Worm (Caenorhabditis elegans) whole organism, mixed stage, embryonic: Measurements from ENCODE around the gene pfd-1.

Experiments used
- M03D4.4 ChIP-seq: sonication (generic microtip); optimal IDR thresholded peaks from 2 replicates; lab custom pipeline; 2017; ENCODE audit warnings: mild to moderate bottlenecking, missing genetic modification characterization, missing compliant biosample characterization
- bed-3 ChIP-seq: fragments of 200-800 bp; sonication (Bioruptor generic); optimal IDR thresholded peaks from 3 replicates; lab custom pipeline; 2018; ENCODE audit warnings: mild to moderate bottlenecking, missing genetic modification characterization, moderate library complexity, missing compliant biosample characterization
- blmp-1 ChIP-seq: fragments of 150-350 bp; optimal IDR thresholded peaks from 2 replicates; lab custom pipeline; 2014; ENCODE audit warnings: missing biosample characterization, missing genetic modification characterization
- ceh-39 ChIP-seq: fragments of 150-350 bp; optimal IDR thresholded peaks from 2 replicates; lab custom pipeline; 2014; ENCODE audit warnings: missing biosample characterization, missing genetic modification characterization
- ceh-43 ChIP-seq: fragments of 200-800 bp; sonication (Bioruptor generic); optimal IDR thresholded peaks from 2 replicates; lab custom pipeline; 2018; ENCODE audit warnings: mild to moderate bottlenecking, missing genetic modification characterization, moderate library complexity, missing compliant biosample characterization
- ceh-83 ChIP-seq: fragments of 200-800 bp; sonication (Bioruptor generic); optimal IDR thresholded peaks from 2 replicates; lab custom pipeline; 2018; ENCODE audit warnings: mild to moderate bottlenecking, missing genetic modification characterization, missing compliant biosample characterization
- ces-1 ChIP-seq: fragments of 150-350 bp; optimal IDR thresholded peaks from 2 replicates; lab custom pipeline; 2014; ENCODE audit warnings: missing biosample characterization, missing genetic modification reagents, missing genetic modification characterization
- cnd-1 ChIP-seq: fragments of 200-800 bp; sonication (Bioruptor generic); optimal IDR thresholded peaks from 2 replicates; lab custom pipeline; 2018; ENCODE audit warnings: mild to moderate bottlenecking, missing genetic modification characterization, missing compliant biosample characterization
- drap-1 ChIP-seq: fragments of 200-800 bp; sonication (Bioruptor generic); optimal IDR thresholded peaks from 3 replicates; lab custom pipeline; 2018; ENCODE audit warnings: mild to moderate bottlenecking, missing genetic modification characterization, missing compliant biosample characterization
- elt-1 ChIP-seq: sonication (generic microtip); optimal IDR thresholded peaks from 2 replicates; lab custom pipeline; 2017; ENCODE audit warnings: missing genetic modification characterization, mild to moderate bottlenecking, missing compliant biosample characterization, antibody characterized with exemption, moderate library complexity, borderline replicate concordance; ENCODE audit not compliant: insufficient read depth
- elt-3 ChIP-seq: fragments of 150-350 bp; optimal IDR thresholded peaks from 2 replicates; lab custom pipeline; 2014; ENCODE audit warnings: missing biosample characterization, missing genetic modification characterization
- ham-2 ChIP-seq: fragments of 200-800 bp; sonication (Bioruptor generic); optimal IDR thresholded peaks from 2 replicates; lab custom pipeline; 2018; ENCODE audit warnings: mild to moderate bottlenecking, missing genetic modification characterization, missing compliant biosample characterization
- hlh-1 ChIP-seq: fragments of 150-350 bp; optimal IDR thresholded peaks from 2 replicates; lab custom pipeline; 2014; ENCODE audit warnings: missing biosample characterization, missing genetic modification reagents, missing genetic modification characterization
- lin-13 ChIP-seq: fragments of 150-350 bp; optimal IDR thresholded peaks from 2 replicates; lab custom pipeline; 2014; ENCODE audit warnings: missing biosample characterization, missing genetic modification characterization
- lin-32 ChIP-seq: fragments of 200-800 bp; sonication (Bioruptor generic); optimal IDR thresholded peaks from 2 replicates; lab custom pipeline; 2018; ENCODE audit warnings: mild to moderate bottlenecking, missing genetic modification characterization, missing compliant biosample characterization
- lsy-2 ChIP-seq: fragments of 150-350 bp; optimal IDR thresholded peaks from 2 replicates; lab custom pipeline; 2014; ENCODE audit warnings: missing biosample characterization, missing genetic modification characterization
- mab-5 ChIP-seq: fragments of 150-350 bp; optimal IDR thresholded peaks from 2 replicates; lab custom pipeline; 2014; ENCODE audit warnings: missing biosample characterization, missing genetic modification characterization
- mep-1 ChIP-seq: fragments of 150-350 bp; optimal IDR thresholded peaks from 2 replicates; lab custom pipeline; 2017; ENCODE audit warnings: missing biosample characterization, missing genetic modification reagents, missing genetic modification characterization, inconsistent platforms
- mls-2 ChIP-seq: sonication (generic microtip); optimal IDR thresholded peaks from 2 replicates; lab custom pipeline; 2016; ENCODE audit warnings: mild to moderate bottlenecking, missing genetic modification characterization, moderate library complexity, missing compliant biosample characterization
- nhr-12 ChIP-seq: fragments of 150-350 bp; optimal IDR thresholded peaks from 2 replicates; lab custom pipeline; 2014; ENCODE audit warnings: missing biosample characterization, missing genetic modification characterization
- nhr-2 ChIP-seq: fragments of 150-350 bp; optimal IDR thresholded peaks from 2 replicates; lab custom pipeline; 2014; ENCODE audit warnings: missing biosample characterization, missing genetic modification characterization
- nhr-237 ChIP-seq: fragments of 150-350 bp; optimal IDR thresholded peaks from 2 replicates; lab custom pipeline; 2014; ENCODE audit warnings: missing biosample characterization, missing genetic modification characterization
- nhr-28 ChIP-seq: fragments of 150-350 bp; optimal IDR thresholded peaks from 2 replicates; lab custom pipeline; 2014; ENCODE audit warnings: missing biosample characterization, missing genetic modification characterization
- nhr-76 ChIP-seq: sonication (generic microtip); optimal IDR thresholded peaks from 2 replicates; lab custom pipeline; 2017; ENCODE audit warnings: missing biosample characterization, missing genetic modification characterization
- pha-4 ChIP-seq: fragments of 150-350 bp; optimal IDR thresholded peaks from 2 replicates; lab custom pipeline; 2018; ENCODE audit warnings: missing biosample characterization, missing genetic modification reagents, missing genetic modification characterization
- sem-2 ChIP-seq: fragments of 200-800 bp; sonication (Bioruptor generic); optimal IDR thresholded peaks from 2 replicates; lab custom pipeline; 2018; ENCODE audit warnings: mild to moderate bottlenecking, missing genetic modification characterization, missing compliant biosample characterization
- sptf-1 ChIP-seq: sonication (generic microtip); optimal IDR thresholded peaks from 2 replicates; lab custom pipeline; 2017; ENCODE audit warnings: mild to moderate bottlenecking, missing genetic modification characterization, moderate library complexity, missing compliant biosample characterization
- tbx-8 ChIP-seq: fragments of 200-800 bp; sonication (Bioruptor generic); optimal IDR thresholded peaks from 2 replicates; lab custom pipeline; 2018; ENCODE audit warnings: mild to moderate bottlenecking, missing genetic modification characterization, moderate library complexity, missing compliant biosample characterization
- unc-120 ChIP-seq: sonication (generic microtip); optimal IDR thresholded peaks from 2 replicates; lab custom pipeline; 2017; ENCODE audit warnings: missing genetic modification characterization, missing compliant biosample characterization; ENCODE audit not compliant: poor library complexity, severe bottlenecking
- unc-39 ChIP-seq: fragments of 150-350 bp; optimal IDR thresholded peaks from 2 replicates; lab custom pipeline; 2014; ENCODE audit warnings: missing biosample characterization, missing genetic modification characterization
- unc-62 ChIP-seq: fragments of 150-350 bp; optimal IDR thresholded peaks from 2 replicates; lab custom pipeline; 2014; ENCODE audit warnings: missing biosample characterization, missing genetic modification reagents, missing genetic modification characterization
- zip-8 ChIP-seq: fragments of 150-350 bp; optimal IDR thresholded peaks from 2 replicates; lab custom pipeline; 2014; ENCODE audit warnings: missing biosample characterization, missing genetic modification characterization

Gene pfd-1

DNA sequence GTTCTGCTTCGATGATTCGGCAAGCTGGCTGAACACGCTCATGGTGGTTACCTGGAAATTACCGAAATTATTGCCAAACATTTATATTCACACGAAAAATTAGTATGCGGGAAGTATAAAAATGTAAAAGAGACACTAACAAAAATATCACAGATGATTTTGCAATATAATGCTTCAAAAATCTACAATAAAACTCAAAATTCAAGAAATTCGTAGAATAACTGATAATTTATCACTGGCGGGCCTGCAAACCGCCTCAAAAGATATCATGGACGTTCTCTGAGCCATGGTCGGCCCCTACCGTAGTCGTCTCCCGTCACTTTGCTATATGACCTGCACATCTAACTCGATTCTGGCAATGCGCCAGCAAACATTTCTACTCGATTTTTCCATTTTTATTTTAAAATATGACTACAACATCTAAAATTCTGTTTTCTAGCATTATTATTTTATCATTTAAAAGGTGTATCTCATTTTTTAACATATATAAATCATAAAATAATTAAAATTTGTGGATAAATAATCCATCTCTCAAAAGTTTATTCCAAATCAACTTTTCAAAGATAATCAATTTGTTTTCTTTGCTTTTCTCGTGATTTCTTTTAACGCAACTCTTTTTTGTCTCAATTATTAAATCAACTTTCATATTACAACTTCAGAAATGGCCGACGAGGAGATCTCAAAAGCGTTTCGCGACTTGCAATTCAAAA lies at the start of gene pfd-1, which contains the start of gene F01G4.6:
TSS of gene pfd-1 (plus strand) at position 660 of the 710 bp plus-strand sequence.
TSS of gene F01G4.6 (minus strand) at position 51 of the 710 bp plus-strand sequence.
- TF ChIP-seq mab-5 (tag; lab: Kevin White, UChicago) (no peak), elt-1 (tag; lab: Kevin White, UChicago) (no peak), nhr-76 (tag; lab: Kevin White, UChicago) (no peak), nhr-12 (tag; lab: Kevin White, UChicago) (no peak), M03D4.4 (tag; lab: Kevin White, UChicago) (peak; percentile 65), lsy-2 (peak; percentile 97), ceh-43 (GFP tag; lab: Kevin White, UChicago) (no peak), drap-1 (GFP tag; lab: Kevin White, UChicago) (peak; percentile 20), lin-32 (GFP tag; lab: Kevin White, UChicago) (no peak), sptf-1 (tag; lab: Kevin White, UChicago) (peak; percentile 74), pha-4 (peak; percentile 71), nhr-2 (peak; percentile 24), elt-3 (no peak), unc-120 (peak; percentile 69), unc-39 (tag; lab: Kevin White, UChicago) (no peak), lin-13 (tag; lab: Kevin White, UChicago) (peak; percentile 79), cnd-1 (tag; lab: Kevin White, UChicago) (peak; percentile 25), hlh-1 (tag; lab: Kevin White, UChicago) (peak; percentile 57), ceh-39 (tag; lab: Kevin White, UChicago) (peak; percentile 29), sem-2 (GFP tag; lab: Kevin White, UChicago) (no peak), blmp-1 (tag; lab: Kevin White, UChicago) (peak; percentile 23), ces-1 (GFP tag; lab: Kevin White, UChicago) (peak; percentile 86), nhr-237 (tag; lab: Kevin White, UChicago) (peak; percentile 88), unc-62 (GFP tag; lab: Kevin White, UChicago) (peak; percentile 58), mls-2 (tag; lab: Kevin White, UChicago) (no peak), bed-3 (GFP tag; lab: Kevin White, UChicago) (no peak), mep-1 (tag; lab: Kevin White, UChicago) (peak; percentile 82)

DNA sequence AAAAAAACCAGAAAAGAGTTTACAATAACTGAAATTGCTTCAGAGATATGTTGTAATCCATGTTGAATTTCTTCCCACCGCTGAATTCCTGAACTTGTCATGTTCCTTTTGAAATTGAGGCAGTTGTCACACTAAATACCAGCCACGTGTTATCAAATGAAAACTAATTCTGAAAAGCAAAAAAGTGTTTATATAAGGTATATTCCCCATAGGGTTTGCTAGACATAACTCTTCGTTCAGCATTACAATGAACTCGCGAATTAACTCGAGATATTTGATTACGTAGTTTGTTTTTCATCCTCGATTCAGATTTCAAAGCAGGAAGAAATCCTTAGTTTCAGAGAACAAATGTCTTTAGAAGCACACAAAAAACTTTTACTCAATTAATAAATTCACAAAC lies 49.6 kb upstream of the pfd-1 start, which contains the start of gene str-3:
TSS of gene str-3 (minus strand) at position 101 of the 400 bp plus-strand sequence.
- TF ChIP-seq ceh-39 (tag; lab: Kevin White, UChicago) = no peak
- TF ChIP-seq drap-1 (GFP tag; lab: Kevin White, UChicago) = no peak
- TF ChIP-seq ceh-43 (GFP tag; lab: Kevin White, UChicago) = no peak
- TF ChIP-seq nhr-2 = no peak
- no peak for TF ChIP-seq hlh-1 (tag; lab: Kevin White, UChicago)
- no peak for TF ChIP-seq lin-32 (GFP tag; lab: Kevin White, UChicago)
- TF ChIP-seq lsy-2 = no peak
- TF ChIP-seq zip-8 = no peak
- no peak for TF ChIP-seq unc-39 (tag; lab: Kevin White, UChicago)
- TF ChIP-seq blmp-1 (tag; lab: Kevin White, UChicago) = no peak
- TF ChIP-seq ham-2 (GFP tag; lab: Kevin White, UChicago) = no peak
- TF ChIP-seq sem-2 (GFP tag; lab: Kevin White, UChicago) = no peak
- no peak for TF ChIP-seq ceh-83
- no peak for TF ChIP-seq lin-13 (tag; lab: Kevin White, UChicago)
- no peak for TF ChIP-seq mab-5 (tag; lab: Kevin White, UChicago)
- no peak for TF ChIP-seq nhr-28
- TF ChIP-seq mls-2 (tag; lab: Kevin White, UChicago) = no peak
- no peak for TF ChIP-seq elt-1 (tag; lab: Kevin White, UChicago)
- TF ChIP-seq unc-62 (GFP tag; lab: Kevin White, UChicago) = no peak
- TF ChIP-seq, all 35 proteins: peak for 0

DNA sequence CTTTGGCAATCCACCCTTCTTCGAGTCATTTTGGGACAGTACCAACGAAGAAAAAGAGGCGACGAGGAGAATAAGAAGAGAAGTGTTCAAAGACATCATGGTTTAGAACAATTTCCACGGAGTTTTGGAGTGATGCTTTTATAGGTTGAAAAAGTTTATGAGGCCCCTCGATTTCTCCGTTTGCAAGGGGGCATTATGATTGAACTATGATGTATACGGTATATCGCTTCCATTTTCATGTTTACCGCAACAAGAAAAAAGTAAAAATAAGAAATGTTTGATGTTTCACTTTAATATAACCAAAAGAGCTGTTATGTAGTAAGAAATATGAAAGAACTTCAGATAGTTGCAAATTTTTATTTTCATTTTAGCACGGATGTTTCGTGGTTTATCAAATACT lies 48.5 kb upstream of the pfd-1 start, which contains the start of gene srlf-18:
TSS of gene srlf-18 (minus strand) at position 101 of the 400 bp plus-strand sequence.
- TF ChIP-seq elt-3 (no peak), hlh-1 (tag; lab: Kevin White, UChicago) (no peak), cnd-1 (tag; lab: Kevin White, UChicago) (no peak), unc-62 (GFP tag; lab: Kevin White, UChicago) (no peak), elt-1 (tag; lab: Kevin White, UChicago) (no peak), mab-5 (tag; lab: Kevin White, UChicago) (no peak), tbx-8 (no peak), zip-8 (no peak), ceh-83 (no peak), ces-1 (GFP tag; lab: Kevin White, UChicago) (no peak), ceh-39 (tag; lab: Kevin White, UChicago) (no peak), pha-4 (no peak), nhr-2 (no peak), nhr-28 (no peak), nhr-237 (tag; lab: Kevin White, UChicago) (no peak)
